Fruit fly (Drosophila melanogaster): ENCODE results near the gene CG15824.

Gene CG15824

DNA sequence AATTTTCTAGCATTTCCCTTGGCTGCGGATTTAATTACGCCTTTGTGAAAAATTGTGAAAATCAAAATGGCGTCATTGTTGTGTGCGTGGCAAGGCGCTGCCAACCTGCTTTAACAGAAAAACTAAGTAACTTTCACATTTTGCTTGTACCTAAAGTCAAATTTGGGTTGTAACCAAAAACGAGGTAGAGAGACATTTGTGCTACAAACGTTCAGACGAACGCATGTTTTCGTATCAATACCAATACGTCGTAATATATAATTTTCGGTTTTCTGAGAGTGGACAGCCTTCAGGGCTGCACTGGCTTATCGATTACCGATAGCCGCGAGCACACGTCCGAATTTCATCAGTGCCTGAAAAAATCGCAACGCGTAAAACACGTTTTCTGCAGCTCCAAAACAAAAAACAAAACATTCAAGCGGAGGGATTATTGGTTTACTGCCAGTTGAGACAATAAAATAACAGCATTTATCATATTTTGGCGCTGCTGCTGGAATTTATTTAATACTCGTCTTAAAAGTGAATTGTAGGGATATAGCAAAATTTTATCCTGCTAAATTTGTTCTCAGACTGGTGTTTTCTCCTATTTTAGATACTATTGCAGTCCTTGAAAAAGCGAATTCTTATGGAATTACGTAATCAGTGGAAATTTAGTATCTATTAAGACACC lies 14.1 kb downstream of the CG15824 start (continued):
- TF ChIP-seq vfl (GFP tag; optimal IDR thresholded peaks at IDR 0.05): peak; percentile 48
- TF ChIP-seq corto (GFP tag; optimal IDR thresholded peaks at IDR 0.05): no peak
- TF ChIP-seq ato (GFP tag; IDR thresholded peaks at IDR 0.05; ENCODE audit: partially characterized antibody): no peak
- no peak; the same call in 1 of the 2 replicates for TF ChIP-seq Doc2 (GFP tag; IDR thresholded peaks at IDR 0.05)
- TF ChIP-seq CG3407 (GFP tag; optimal IDR thresholded peaks at IDR 0.05): peak; percentile 44
- TF ChIP-seq HLHmδ (GFP tag; optimal IDR thresholded peaks at IDR 0.05): no peak
- TF ChIP-seq Hsf (GFP tag; optimal IDR thresholded peaks at IDR 0.05): peak; percentile 77
- no peak for TF ChIP-seq CG7271 (tag; optimal IDR thresholded peaks at IDR 0.05)
- TF ChIP-seq CG4282 (GFP tag; optimal IDR thresholded peaks at IDR 0.05): peak; percentile 74
- TF ChIP-seq CG9609 (GFP tag; optimal IDR thresholded peaks at IDR 0.05): peak; percentile 59
- TF ChIP-seq sens-2 (GFP tag; IDR thresholded peaks at IDR 0.05): peak; percentile 41; the same call in 1 of the 2 replicates
- no peak for TF ChIP-seq CG6254 (GFP tag; optimal IDR thresholded peaks at IDR 0.05)
- TF ChIP-seq Hr3 (GFP tag; optimal IDR thresholded peaks at IDR 0.05): peak; percentile 67
- peak; percentile 64 for TF ChIP-seq schlank (tag; optimal IDR thresholded peaks at IDR 0.05)
- TF ChIP-seq CG12155 (GFP tag; optimal IDR thresholded peaks at IDR 0.05): peak; percentile 56
- TF ChIP-seq Rx (GFP tag; IDR thresholded peaks at IDR 0.05): peak; percentile 75
- peak; percentile 77 for TF ChIP-seq CG1603 (tag; optimal IDR thresholded peaks at IDR 0.05)
- peak; percentile 0 for TF ChIP-seq Elba2 (GFP tag; optimal IDR thresholded peaks at IDR 0.05)
- peak; percentile 70 for TF ChIP-seq Atf6 (GFP tag; IDR thresholded peaks at IDR 0.05)
- TF ChIP-seq gro (GFP tag; optimal IDR thresholded peaks at IDR 0.05): peak; percentile 50
- TF ChIP-seq Bgb (GFP tag; IDR thresholded peaks at IDR 0.05; ENCODE audit: partially characterized antibody): peak; percentile 28; the same call in 1 of the 2 replicates
- TF ChIP-seq CG30403 (GFP tag; optimal IDR thresholded peaks at IDR 0.05): peak; percentile 74
- TF ChIP-seq CG1792 (GFP tag; optimal IDR thresholded peaks at IDR 0.05): no peak
- peak; percentile 82 for TF ChIP-seq zfh2 (GFP tag; optimal IDR thresholded peaks at IDR 0.05)
- peak; percentile 5 for TF ChIP-seq CG2202 (tag; optimal IDR thresholded peaks at IDR 0.05)
- TF ChIP-seq en (GFP tag; optimal IDR thresholded peaks at IDR 0.05): peak; percentile 57
- peak; percentile 59 for TF ChIP-seq Sox102F (GFP tag; optimal IDR thresholded peaks at IDR 0.05)
- no peak for TF ChIP-seq CG42726 (GFP tag; IDR thresholded peaks at IDR 0.05; ENCODE audit: partially characterized antibody)
- TF ChIP-seq B-H1 (GFP tag; IDR thresholded peaks at IDR 0.05): peak; percentile 30; the same call in 1 of the 3 replicates
- peak; percentile 99 for TF ChIP-seq phol (tag; optimal IDR thresholded peaks at IDR 0.05)
- TF ChIP-seq inv (GFP tag; IDR thresholded peaks at IDR 0.05; ENCODE audit: partially characterized antibody): no peak
- no peak for TF ChIP-seq eve (GFP tag; optimal IDR thresholded peaks at IDR 0.05)
- TF ChIP-seq bab2 (GFP tag; optimal IDR thresholded peaks at IDR 0.05): peak; percentile 79
- no peak for TF ChIP-seq CG43689 (GFP tag; IDR thresholded peaks at IDR 0.05)
- TF ChIP-seq knrl (GFP tag; IDR thresholded peaks at IDR 0.05; ENCODE audit: partially characterized antibody): peak; percentile 52; the same call in 2 of the 3 replicates
- peak; percentile 68 for TF ChIP-seq tup (GFP tag; optimal IDR thresholded peaks at IDR 0.05)
- TF ChIP-seq CG13624 (GFP tag; optimal IDR thresholded peaks at IDR 0.05): peak; percentile 92
- TF ChIP-seq lmd (GFP tag; IDR thresholded peaks at IDR 0.05): peak; percentile 59
- peak; percentile 37; the same call in 1 of the 3 replicates for TF ChIP-seq CG16813 (GFP tag; IDR thresholded peaks at IDR 0.05; ENCODE audit: partially characterized antibody)
- TF ChIP-seq Deaf1 (tag; optimal IDR thresholded peaks at IDR 0.05): peak; percentile 16
- 0 out of 2 replicates have a peak, but pooled peaks have one; percentile 31 for TF ChIP-seq CG11696 (GFP tag; IDR thresholded peaks at IDR 0.05)
- TF ChIP-seq CG8388 (GFP tag; optimal IDR thresholded peaks at IDR 0.05): peak; percentile 35
- TF ChIP-seq CG11093 (GFP tag; IDR thresholded peaks at IDR 0.05): no peak
- peak; percentile 59 for TF ChIP-seq CG8944 (GFP tag; optimal IDR thresholded peaks at IDR 0.05)
- peak; percentile 58 for TF ChIP-seq CG17359 (tag; optimal IDR thresholded peaks at IDR 0.05)
- TF ChIP-seq seq (GFP tag; IDR thresholded peaks at IDR 0.05): peak; percentile 47; the same call in 1 of the 2 replicates
- peak; percentile 42; the same call in 1 of the 3 replicates for TF ChIP-seq CG2199 (GFP tag; IDR thresholded peaks at IDR 0.05)
- TF ChIP-seq sens (GFP tag): peak; percentile 93
- TF ChIP-seq CG4404 (GFP tag; IDR thresholded peaks at IDR 0.05): peak; percentile 46; the same call in 1 of the 2 replicates
